Worm (Caenorhabditis elegans): ENCODE measurements around the gene D1025.1.

DNA sequence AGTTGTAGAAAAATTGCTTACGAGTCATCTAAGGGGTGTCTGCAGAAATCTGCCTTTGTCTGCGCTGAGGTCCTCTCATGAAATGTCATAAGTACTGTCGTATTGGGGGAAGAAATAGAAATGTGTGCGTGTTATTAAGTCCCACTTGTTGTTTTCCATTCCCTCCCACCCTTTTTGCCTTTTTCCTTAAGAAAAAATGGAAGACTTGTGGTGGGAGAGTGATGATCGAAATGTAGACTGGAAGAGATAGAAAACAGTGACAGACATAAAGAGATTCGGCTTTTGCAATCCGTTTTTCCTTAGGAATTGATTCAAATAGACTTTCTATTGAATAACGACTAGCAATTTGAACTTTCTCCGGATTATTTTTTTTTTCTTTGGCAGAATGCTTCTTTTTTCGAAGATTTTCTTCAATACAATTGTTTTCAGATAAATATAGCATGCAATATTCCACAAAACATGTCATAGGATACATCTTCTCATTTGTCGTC, 29.2 kb downstream of the D1025.1 start, which contains the start of gene ram-5:
- TF ChIP-seq B0310.2 (tag; optimal IDR thresholded peaks at IDR 0.05) (no peak), tbx-11 (GFP tag; IDR thresholded peaks at IDR 0.05) (no peak), aly-1 (tag; optimal IDR thresholded peaks at IDR 0.05) (no peak), ama-1 (optimal IDR thresholded peaks at IDR 0.05) (no peak), tra-4 (tag; optimal IDR thresholded peaks at IDR 0.05) (no peak), ceh-13 (GFP tag; optimal IDR thresholded peaks at IDR 0.05) (no peak), ets-7 (tag; optimal IDR thresholded peaks at IDR 0.05) (no peak), tbx-37 (GFP tag; conservative IDR thresholded peaks at IDR 0.05) (no peak), flt-1 (GFP tag; IDR thresholded peaks at IDR 0.05) (no peak), ceh-36 (tag; optimal IDR thresholded peaks at IDR 0.05) (no peak), sea-1 (GFP tag; conservative IDR thresholded peaks at IDR 0.05) (no peak)
